Worm (Caenorhabditis elegans): ENCODE data around the gene F25B5.5.

DNA sequence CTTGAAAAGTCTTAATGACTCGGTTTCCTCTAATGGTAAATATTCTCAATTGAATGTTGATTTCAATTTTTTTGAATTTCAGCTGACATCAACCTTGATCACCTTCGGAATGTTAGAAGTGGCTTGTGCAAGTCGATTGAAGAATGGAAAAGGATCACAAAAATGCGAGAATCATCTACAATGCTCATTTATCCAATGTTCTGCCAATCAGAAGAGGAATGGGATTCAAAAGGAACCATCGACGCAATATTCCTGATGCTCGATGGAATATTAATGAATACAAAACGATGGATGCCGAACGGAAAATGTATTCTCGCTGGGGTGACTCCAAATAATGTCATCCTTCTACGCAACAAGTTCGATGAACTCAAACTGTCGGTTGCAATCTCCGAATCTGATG lies 15.6 kb upstream of the F25B5.5 start:
- TF ChIP-seq him-1 (tag; optimal IDR thresholded peaks at IDR 0.05), result no peak
- TF ChIP-seq W03F9.2 (tag; optimal IDR thresholded peaks at IDR 0.05), result no peak

Data from whole organism, L4/young adult.